Fruit fly (Drosophila melanogaster) whole organism, embryonic: Measurements from ENCODE around the gene Tace.

Experiments used
- Adf1 ChIP-seq: fragments of 200-800 bp; sonication (Bioruptor generic); IDR thresholded peaks from 2 replicates; pipeline ENCODE4 v1.3.6; 2022; ENCODE audit warnings: missing biosample characterization, missing genetic modification characterization
- Awh ChIP-seq: fragments of 200-800 bp; sonication (Bioruptor generic); IDR thresholded peaks from 2 replicates; pipeline ENCODE4, ENCODE4 v1.3.6; 2022; ENCODE audit warnings: missing biosample characterization, missing genetic modification characterization
- Blimp-1 ChIP-seq: fragments of 200-800 bp; sonication (Bioruptor generic); optimal IDR thresholded peaks from 3 replicates; lab custom pipeline; 2018; ENCODE audit warnings: missing biosample characterization, missing genetic modification characterization, mild to moderate bottlenecking, moderate library complexity, missing genetic modification reagents
- CG10979 ChIP-seq: fragments of 200-800 bp; sonication (Bioruptor generic); optimal IDR thresholded peaks from 2 replicates; lab custom pipeline; 2018; ENCODE audit warnings: missing biosample characterization, mild to moderate bottlenecking, missing genetic modification characterization, moderate library complexity
- CG11504 ChIP-seq: fragments of 200-800 bp; sonication (Bioruptor generic); optimal IDR thresholded peaks from 3 replicates; lab custom pipeline; 2019; ENCODE audit warnings: missing biosample characterization, mild to moderate bottlenecking, missing genetic modification characterization, moderate library complexity
- CG12155 ChIP-seq: fragments of 200-800 bp; sonication (Bioruptor generic); optimal IDR thresholded peaks from 3 replicates; lab custom pipeline; 2016; ENCODE audit warnings: missing biosample characterization, missing genetic modification characterization
- CG12299 ChIP-seq: fragments of 200-800 bp; sonication (Bioruptor generic); optimal IDR thresholded peaks from 2 replicates; lab custom pipeline; 2018; ENCODE audit warnings: missing biosample characterization, mild to moderate bottlenecking, missing genetic modification characterization
- CG13424 ChIP-seq: fragments of 200-800 bp; sonication (Bioruptor generic); optimal IDR thresholded peaks from 2 replicates; lab custom pipeline; 2019; ENCODE audit warnings: missing biosample characterization, mild to moderate bottlenecking, missing genetic modification characterization, moderate library complexity
- CG15479 ChIP-seq: fragments of 200-800 bp; sonication (Bioruptor generic); optimal IDR thresholded peaks from 3 replicates; lab custom pipeline; 2019; ENCODE audit warnings: missing biosample characterization, mild to moderate bottlenecking, missing genetic modification characterization, moderate library complexity
- CG17612 ChIP-seq: fragments of 200-800 bp; sonication (Bioruptor generic); IDR thresholded peaks from 2 replicates; pipeline ENCODE4 v1.3.6; 2022; ENCODE audit warnings: missing biosample characterization, missing genetic modification characterization
- CG18599 ChIP-seq: fragments of 200-800 bp; sonication (Bioruptor generic); optimal IDR thresholded peaks from 3 replicates; lab custom pipeline; 2017; ENCODE audit warnings: missing biosample characterization, missing genetic modification characterization, mild to moderate bottlenecking, moderate library complexity, missing genetic modification reagents
- CG31441 ChIP-seq: fragments of 200-800 bp; sonication (Bioruptor generic); IDR thresholded peaks from 2 replicates; pipeline ENCODE4 v1.3.6; 2022; ENCODE audit warnings: missing biosample characterization, missing genetic modification characterization
- CG32772 ChIP-seq: fragments of 200-800 bp; sonication (Bioruptor generic); IDR thresholded peaks from 2 replicates; pipeline ENCODE4 v1.3.6; 2022; ENCODE audit warnings: missing biosample characterization, missing genetic modification characterization
- CG4730 ChIP-seq: fragments of 200-800 bp; sonication (Bioruptor generic); IDR thresholded peaks from 2 replicates; pipeline ENCODE4 v1.3.6; 2022; ENCODE audit warnings: missing biosample characterization, missing genetic modification characterization
- CG6254 ChIP-seq: fragments of 200-800 bp; sonication (Bioruptor generic); optimal IDR thresholded peaks from 3 replicates; lab custom pipeline; 2017; ENCODE audit warnings: mild to moderate bottlenecking, missing biosample characterization, missing genetic modification reagents, missing genetic modification characterization
- CG6689 ChIP-seq: fragments of 200-800 bp; sonication (Bioruptor generic); IDR thresholded peaks from 2 replicates; pipeline ENCODE4 v1.3.6; 2022; ENCODE audit warnings: missing biosample characterization, missing genetic modification characterization
- CG6765 ChIP-seq: fragments of 200-800 bp; sonication (Bioruptor generic); optimal IDR thresholded peaks from 3 replicates; lab custom pipeline; 2017; ENCODE audit warnings: missing biosample characterization, mild to moderate bottlenecking, missing genetic modification characterization
- CG7372 ChIP-seq: fragments of 200-800 bp; sonication (Bioruptor generic); IDR thresholded peaks from 2 replicates; pipeline ENCODE4 v1.3.6; 2022; ENCODE audit warnings: missing biosample characterization, missing genetic modification characterization
- CG7786 ChIP-seq: fragments of 200-800 bp; sonication (Bioruptor generic); optimal IDR thresholded peaks from 2 replicates; lab custom pipeline; 2016; ENCODE audit warnings: missing biosample characterization, missing genetic modification characterization
- CG7839 ChIP-seq: fragments of 200-800 bp; sonication (Bioruptor generic); optimal IDR thresholded peaks from 3 replicates; lab custom pipeline; 2018; ENCODE audit warnings: missing biosample characterization, mild to moderate bottlenecking, missing genetic modification characterization, moderate library complexity
- CG8765 ChIP-seq: fragments of 200-800 bp; sonication (Bioruptor generic); IDR thresholded peaks from 2 replicates; pipeline ENCODE4 v1.3.6; 2022; ENCODE audit warnings: missing biosample characterization, missing genetic modification characterization
- CoRest ChIP-seq: fragments of 200-800 bp; sonication (Bioruptor generic); optimal IDR thresholded peaks from 3 replicates; lab custom pipeline; 2018; ENCODE audit warnings: missing biosample characterization, mild to moderate bottlenecking, missing genetic modification characterization, moderate library complexity
- Gug ChIP-seq: fragments of 200-800 bp; sonication (Bioruptor generic); IDR thresholded peaks from 4 replicates; pipeline ENCODE4 v1.3.6; 2022; ENCODE audit warnings: missing biosample characterization, missing genetic modification characterization
- Med ChIP-seq: fragments of 200-800 bp; sonication (Bioruptor generic); peaks from one replicate; lab custom pipeline; 2016; ENCODE audit warnings: missing biosample characterization, missing genetic modification characterization, mild to moderate bottlenecking, inconsistent platforms, moderate library complexity
- Meics ChIP-seq: fragments of 200-800 bp; sonication (Bioruptor generic); optimal IDR thresholded peaks from 2 replicates; lab custom pipeline; 2017; ENCODE audit warnings: missing biosample characterization, mild to moderate bottlenecking, missing genetic modification characterization
- Ptx1 ChIP-seq: fragments of 200-800 bp; sonication (Bioruptor generic); IDR thresholded peaks from 2 replicates; pipeline ENCODE4 v1.3.6; 2022; ENCODE audit warnings: missing biosample characterization, missing genetic modification characterization
- Rfx ChIP-seq: fragments of 200-800 bp; sonication (Bioruptor generic); IDR thresholded peaks from 2 replicates; pipeline ENCODE4 v1.3.6; 2022; ENCODE audit warnings: missing biosample characterization, missing genetic modification characterization
- Trl ChIP-seq, 3 experiments: fragments of >200 bp in 2 of 3; fragments of 200-800 bp in 1 of 3; sonication (Bioruptor generic) in 1 of 3; optimal IDR thresholded peaks; 2 replicates in 1 of 3; 3 replicates in 2 of 3; lab custom pipeline; 2016 to 2017; ENCODE audit warnings: missing biosample characterization in 1 of 3, missing genetic modification characterization in 1 of 3
- Usf ChIP-seq: fragments of 200-800 bp; sonication (Bioruptor generic); optimal IDR thresholded peaks from 2 replicates; lab custom pipeline; 2017; ENCODE audit warnings: missing genotype, missing biosample characterization, missing genetic modification characterization
- ab ChIP-seq: fragments of 200-800 bp; sonication (Bioruptor generic); optimal IDR thresholded peaks from 2 replicates; lab custom pipeline; 2016; ENCODE audit warnings: missing biosample characterization, missing genetic modification characterization
- bbx ChIP-seq: fragments of 200-800 bp; sonication (Bioruptor generic); IDR thresholded peaks from 2 replicates; pipeline ENCODE4 v1.3.6; 2022; ENCODE audit warnings: missing biosample characterization, missing genetic modification characterization; ENCODE audit not compliant: partially characterized antibody
- dmrt11E ChIP-seq: fragments of 200-800 bp; sonication (Bioruptor generic); optimal IDR thresholded peaks from 3 replicates; lab custom pipeline; 2018; ENCODE audit warnings: missing biosample characterization, mild to moderate bottlenecking, missing genetic modification characterization, moderate library complexity
- dmrt99B ChIP-seq: fragments of 200-800 bp; sonication (Bioruptor generic); optimal IDR thresholded peaks from 2 replicates; lab custom pipeline; 2018; ENCODE audit warnings: missing biosample characterization, mild to moderate bottlenecking, missing genetic modification characterization, moderate library complexity
- en ChIP-seq: fragments of 200-800 bp; sonication (Bioruptor generic); optimal IDR thresholded peaks from 2 replicates; lab custom pipeline; 2016; ENCODE audit warnings: missing biosample characterization, missing genetic modification characterization
- grau ChIP-seq: fragments of 200-800 bp; optimal IDR thresholded peaks from 3 replicates; lab custom pipeline; 2019; ENCODE audit warnings: missing biosample characterization, mild to moderate bottlenecking, missing genetic modification characterization, moderate library complexity
- hkb ChIP-seq, 2 experiments: fragments of 200-800 bp in 1 of 2; fragments of >200 bp in 1 of 2; sonication (Bioruptor generic) in 1 of 2; IDR thresholded peaks in 1 of 2; optimal IDR thresholded peaks in 1 of 2; 2 replicates each; pipeline versions ENCODE4 v1.3.6 to Lab custom; 2017 to 2022; ENCODE audit warnings: missing biosample characterization in 1 of 2, missing genetic modification characterization in 1 of 2
- lmd ChIP-seq: fragments of 200-800 bp; sonication (Bioruptor generic); IDR thresholded peaks from 2 replicates; pipeline ENCODE4 v1.3.6; 2022; ENCODE audit warnings: missing biosample characterization, missing genetic modification characterization
- nmo ChIP-seq: fragments of 200-800 bp; sonication (Bioruptor generic); optimal IDR thresholded peaks from 2 replicates; lab custom pipeline; 2018; ENCODE audit warnings: missing biosample characterization, mild to moderate bottlenecking, missing genetic modification characterization, moderate library complexity
- pan ChIP-seq, 4 experiments: fragments of >200 bp in 3 of 4; fragments of 200-800 bp in 1 of 4; sonication (Bioruptor generic) in 1 of 4; optimal IDR thresholded peaks in 3 of 4; IDR thresholded peaks in 1 of 4; 2 replicates each; pipeline versions ENCODE4 v1.3.6 to Lab custom; 2017 to 2022; ENCODE audit warnings: missing biosample characterization in 2 of 4, missing genetic modification characterization in 2 of 4, mixed read lengths in 1 of 4
- prd ChIP-seq, 3 experiments: fragments of >200 bp in 2 of 3; fragments of 200-800 bp in 1 of 3; sonication (Bioruptor generic) in 1 of 3; optimal IDR thresholded peaks in 2 of 3; IDR thresholded peaks in 1 of 3; 2 replicates in 2 of 3; 3 replicates in 1 of 3; pipeline versions ENCODE4 v1.3.6 to Lab custom; 2017 to 2022; ENCODE audit warnings: missing biosample characterization in 1 of 3, missing genetic modification characterization in 1 of 3
- row ChIP-seq: fragments of 200-800 bp; sonication (Bioruptor generic); IDR thresholded peaks from 3 replicates; pipeline ENCODE4 v1.3.6; 2022; ENCODE audit warnings: missing biosample characterization, missing genetic modification characterization
- sc ChIP-seq, 3 experiments: fragments of >200 bp in 2 of 3; fragments of 200-800 bp in 1 of 3; sonication (Bioruptor generic) in 1 of 3; optimal IDR thresholded peaks; 2 replicates in 2 of 3; 3 replicates in 1 of 3; lab custom pipeline; 2017; ENCODE audit warnings: mild to moderate bottlenecking in 1 of 3, missing biosample characterization in 1 of 3, missing genetic modification characterization in 1 of 3, missing genetic modification reagents in 1 of 3
- sima ChIP-seq: fragments of 200-800 bp; sonication (Bioruptor generic); optimal IDR thresholded peaks from 2 replicates; lab custom pipeline; 2016; ENCODE audit warnings: missing biosample characterization, missing genetic modification characterization
- slbo ChIP-seq: fragments of 200-800 bp; sonication (Bioruptor generic); IDR thresholded peaks from 2 replicates; pipeline ENCODE4 v1.3.6; 2022; ENCODE audit warnings: missing biosample characterization, missing genetic modification characterization
- sna ChIP-seq: fragments of 200-800 bp; sonication (Bioruptor generic); IDR thresholded peaks from 2 replicates; pipeline ENCODE4 v1.3.6; 2022; ENCODE audit warnings: missing biosample characterization, missing genetic modification characterization; ENCODE audit not compliant: partially characterized antibody
- stc ChIP-seq: fragments of 200-800 bp; sonication (Bioruptor generic); IDR thresholded peaks from 2 replicates; pipeline ENCODE4 v1.3.6; 2022; ENCODE audit warnings: missing biosample characterization, missing genetic modification characterization
- yki ChIP-seq: fragments of >200 bp; optimal IDR thresholded peaks from 3 replicates; lab custom pipeline; 2018
- zfh1 ChIP-seq: fragments of 200-800 bp; sonication (Bioruptor generic); IDR thresholded peaks from 3 replicates; pipeline ENCODE4 v1.3.6; 2022; ENCODE audit warnings: missing biosample characterization, missing genetic modification characterization

Tace gene

DNA sequence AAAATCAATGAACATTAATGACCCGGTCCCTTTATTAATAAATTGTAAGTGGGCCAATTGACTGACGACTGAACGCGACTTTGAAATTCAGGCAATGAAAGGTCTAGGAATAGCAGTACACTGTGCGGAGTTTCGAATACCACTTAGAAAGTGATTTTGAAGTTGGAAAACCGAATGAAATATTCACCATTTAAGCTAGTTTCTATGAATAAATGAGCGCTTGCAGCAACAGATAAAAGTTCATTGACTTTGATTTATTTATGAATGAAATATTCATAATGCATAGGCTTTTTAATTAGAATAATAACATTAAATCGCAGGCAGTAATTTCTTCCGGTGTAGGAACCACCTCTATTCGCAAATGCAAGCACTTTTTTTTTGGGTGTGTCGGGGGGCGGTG lies 20.7 kb downstream of the Tace start (continued):
- TF ChIP-seq CG6254 (GFP tag; lab: Kevin White, UChicago) = no peak
- no peak for TF ChIP-seq yki (lab: Kevin White, UChicago)
- TF ChIP-seq sc (optimal IDR thresholded peaks at IDR 0.05; lab: Kevin White, UChicago) = no peak
- TF ChIP-seq sc (GFP tag; optimal IDR thresholded peaks at IDR 0.05; lab: Kevin White, UChicago) = no peak
- TF ChIP-seq CG17612 (GFP tag; lab: Robert Waterston, UW) = no peak
- TF ChIP-seq dmrt99B (tag; lab: Kevin White, UChicago) = peak; percentile 43
- TF ChIP-seq Ptx1 (GFP tag; lab: Robert Waterston, UW) = 0 out of 2 replicates have a peak, but pooled peaks have one; percentile 31
- TF ChIP-seq CG8765 (GFP tag; lab: Robert Waterston, UW) = no peak
- peak; percentile 30; the same call in 1 of the 2 replicates for TF ChIP-seq lmd
- peak; percentile 22 for TF ChIP-seq CG7839 (tag; lab: Kevin White, UChicago)
- TF ChIP-seq CG15479 (GFP tag; lab: Kevin White, UChicago) = no peak
- no peak for TF ChIP-seq CG6765 (GFP tag; lab: Kevin White, UChicago)
- TF ChIP-seq nmo (GFP tag; lab: Kevin White, UChicago) = peak; percentile 12
- TF ChIP-seq Blimp-1 (GFP tag; lab: Kevin White, UChicago) = no peak
- TF ChIP-seq Meics (GFP tag; lab: Kevin White, UChicago) = peak; percentile 37
- TF ChIP-seq prd (optimal IDR thresholded peaks at IDR 0.05; lab: Kevin White, UChicago) = no peak
- peak; percentile 47; the same call in 1 of the 3 replicates for TF ChIP-seq prd (GFP tag; IDR thresholded peaks at IDR 0.05; lab: Robert Waterston, UW)
- no peak for TF ChIP-seq bbx (GFP tag; lab: Robert Waterston, UW)
- TF ChIP-seq CG18599 (GFP tag; lab: Kevin White, UChicago) = peak; percentile 45
- TF ChIP-seq CG11504 (tag; lab: Kevin White, UChicago) = peak; percentile 53
- peak; percentile 47 for TF ChIP-seq Rfx (GFP tag; lab: Robert Waterston, UW)
- TF ChIP-seq sima (GFP tag; lab: Kevin White, UChicago) = no peak
- no peak for TF ChIP-seq en (GFP tag; lab: Kevin White, UChicago)
- no peak for TF ChIP-seq Adf1 (GFP tag; lab: Robert Waterston, UW)
- 0 out of 2 replicates have a peak, but pooled peaks have one; percentile 46 for TF ChIP-seq Awh
- TF ChIP-seq pan (optimal IDR thresholded peaks at IDR 0.05; lab: Kevin White, UChicago) = no peak
- TF ChIP-seq pan (GFP tag; optimal IDR thresholded peaks at IDR 0.05 in 1 of 2, IDR thresholded peaks at IDR 0.05 in 1 of 2) = peak in 1 of 2 experiments; percentile 29
- no peak for TF ChIP-seq hkb (optimal IDR thresholded peaks at IDR 0.05; lab: Kevin White, UChicago)
- no peak for TF ChIP-seq hkb (GFP tag; IDR thresholded peaks at IDR 0.05; lab: Robert Waterston, UW)
- peak; percentile 23 for TF ChIP-seq grau
- peak; percentile 22 for TF ChIP-seq Med (GFP tag; lab: Kevin White, UChicago)
- TF ChIP-seq dmrt11E (tag; lab: Kevin White, UChicago) = peak; percentile 1
- peak; percentile 44; the same call in 1 of the 2 replicates for TF ChIP-seq CG6689 (GFP tag; lab: Robert Waterston, UW)
- no peak for TF ChIP-seq CG12299 (tag; lab: Kevin White, UChicago)
- TF ChIP-seq ab (GFP tag; lab: Kevin White, UChicago) = no peak
- TF ChIP-seq Trl (optimal IDR thresholded peaks at IDR 0.05; lab: Kevin White, UChicago) = no peak
- no peak for TF ChIP-seq Trl (GFP tag; optimal IDR thresholded peaks at IDR 0.05; lab: Kevin White, UChicago)
- TF ChIP-seq CG7786 = no peak
- TF ChIP-seq zfh1 (GFP tag; lab: Robert Waterston, UW) = 0 out of 3 replicates have a peak, but pooled peaks have one; percentile 46
- TF ChIP-seq Usf (GFP tag; lab: Kevin White, UChicago) = no peak
- peak; percentile 9; the same call in 1 of the 2 replicates for TF ChIP-seq stc (GFP tag; lab: Robert Waterston, UW)
- peak; percentile 10 for TF ChIP-seq CG10979 (tag; lab: Kevin White, UChicago)
- peak; percentile 6 for TF ChIP-seq CoRest
- peak; percentile 34; the same call in 1 of the 2 replicates for TF ChIP-seq slbo (GFP tag; lab: Robert Waterston, UW)
- no peak for TF ChIP-seq CG7372 (GFP tag; lab: Robert Waterston, UW)
- TF ChIP-seq Gug (GFP tag; lab: Robert Waterston, UW) = no peak
- peak; percentile 16 for TF ChIP-seq CG13424 (tag; lab: Kevin White, UChicago)
- peak; percentile 10 for TF ChIP-seq CG12155 (GFP tag; lab: Kevin White, UChicago)
- TF ChIP-seq CG32772 = no peak
- 0 out of 2 replicates have a peak, but pooled peaks have one; percentile 27 for TF ChIP-seq CG4730 (GFP tag; lab: Robert Waterston, UW)
- peak; percentile 24; the same call in 1 of the 2 replicates for TF ChIP-seq CG31441 (GFP tag; lab: Robert Waterston, UW)
- no peak for TF ChIP-seq sna (GFP tag; lab: Robert Waterston, UW)
- TF ChIP-seq row = peak; percentile 58
